Worm (Caenorhabditis elegans) whole organism, L1 larva: ENCODE results near the gene lido-17.

Experiments used
- F16B12.6 ChIP-seq: fragments of 150-350 bp; optimal IDR thresholded peaks from 2 replicates; lab custom pipeline; 2014; ENCODE audit warnings: missing biosample characterization, missing genetic modification characterization
- ama-1 ChIP-seq: fragments of 150-350 bp; optimal IDR thresholded peaks from 2 replicates; lab custom pipeline; 2014
- blmp-1 ChIP-seq: fragments of 150-350 bp; optimal IDR thresholded peaks from 2 replicates; lab custom pipeline; 2014; ENCODE audit warnings: missing biosample characterization, missing genetic modification characterization
- ceh-8 ChIP-seq: fragments of 200-800 bp; sonication (Bioruptor generic); optimal IDR thresholded peaks from 2 replicates; lab custom pipeline; 2018; ENCODE audit warnings: mild to moderate bottlenecking, missing genetic modification characterization, moderate library complexity, missing compliant biosample characterization
- ceh-90 ChIP-seq: sonication (generic microtip); optimal IDR thresholded peaks from 2 replicates; lab custom pipeline; 2016; ENCODE audit warnings: missing genetic modification characterization, missing compliant biosample characterization
- dpl-1 ChIP-seq, 3 experiments: fragments of 150-350 bp in 2 of 3; sonication (generic microtip) in 1 of 3; optimal IDR thresholded peaks; 2 replicates each; lab custom pipeline; 2014 to 2017; ENCODE audit warnings: missing biosample characterization in 3 of 3, missing genetic modification characterization in 3 of 3, missing genetic modification reagents in 3 of 3
- dsc-1 ChIP-seq: sonication (generic microtip); optimal IDR thresholded peaks from 2 replicates; lab custom pipeline; 2016; ENCODE audit warnings: mild to moderate bottlenecking, missing genetic modification characterization, missing compliant biosample characterization
- efl-1 ChIP-seq, 4 experiments: fragments of 150-350 bp; optimal IDR thresholded peaks in 3 of 4; peaks in 1 of 4; 1 replicate in 1 of 4; 2 replicates in 3 of 4; lab custom pipeline; 2014; ENCODE audit warnings: missing biosample characterization in 2 of 4, missing genetic modification characterization in 2 of 4, missing genetic modification reagents in 2 of 4
- elt-2 ChIP-seq: sonication (generic microtip); optimal IDR thresholded peaks from 2 replicates; lab custom pipeline; 2016; ENCODE audit warnings: missing genetic modification characterization, mild to moderate bottlenecking, inconsistent platforms, missing compliant biosample characterization, missing genetic modification reagents
- elt-3 ChIP-seq, 6 experiments: fragments of 150-350 bp in 1 of 6; sonication (generic microtip); optimal IDR thresholded peaks; 2 replicates each; lab custom pipeline; 2017 to 2018; ENCODE audit warnings: missing biosample characterization in 6 of 6, missing genetic modification characterization in 6 of 6, inconsistent platforms in 1 of 6
- fkh-4 ChIP-seq: sonication (generic microtip); optimal IDR thresholded peaks from 2 replicates; lab custom pipeline; 2016; ENCODE audit warnings: missing compliant biosample characterization, missing genetic modification characterization, borderline replicate concordance
- hlh-4 ChIP-seq: sonication (generic microtip); optimal IDR thresholded peaks from 2 replicates; lab custom pipeline; 2016; ENCODE audit warnings: mild to moderate bottlenecking, missing genetic modification characterization, missing compliant biosample characterization
- hpl-2 ChIP-seq: fragments of 150-350 bp; optimal IDR thresholded peaks from 2 replicates; lab custom pipeline; 2014; ENCODE audit warnings: missing biosample characterization, missing genetic modification reagents, missing genetic modification characterization
- irx-1 ChIP-seq: sonication (generic microtip); optimal IDR thresholded peaks from 2 replicates; lab custom pipeline; 2016; ENCODE audit warnings: missing genetic modification characterization, missing compliant biosample characterization
- lin-14 ChIP-seq: fragments of 200-800 bp; sonication (Bioruptor generic); optimal IDR thresholded peaks from 2 replicates; lab custom pipeline; 2018; ENCODE audit warnings: mild to moderate bottlenecking, missing genetic modification characterization, moderate library complexity, missing compliant biosample characterization
- lin-35 ChIP-seq, 2 experiments: fragments of 150-350 bp; optimal IDR thresholded peaks; 2 replicates each; lab custom pipeline; 2014; ENCODE audit warnings: missing biosample characterization in 2 of 2, missing genetic modification characterization in 2 of 2, missing genetic modification reagents in 2 of 2
- lsy-2 ChIP-seq, 2 experiments: fragments of 150-350 bp; optimal IDR thresholded peaks; 2 replicates each; lab custom pipeline; 2014; ENCODE audit warnings: missing biosample characterization in 2 of 2, missing genetic modification characterization in 2 of 2
- mab-9 ChIP-seq: fragments of 200-800 bp; sonication (Bioruptor generic); IDR thresholded peaks from 2 replicates; pipeline ENCODE4 v1.3.6; 2022; ENCODE audit warnings: missing genetic modification reagents, missing genetic modification characterization, missing compliant biosample characterization
- mef-2 ChIP-seq: fragments of 150-350 bp; optimal IDR thresholded peaks from 2 replicates; lab custom pipeline; 2014; ENCODE audit warnings: missing biosample characterization, missing genetic modification characterization
- nhr-20 ChIP-seq: sonication (generic microtip); optimal IDR thresholded peaks from 2 replicates; lab custom pipeline; 2016; ENCODE audit warnings: mild to moderate bottlenecking, missing genetic modification characterization, missing compliant biosample characterization
- nhr-28 ChIP-seq: fragments of 150-350 bp; optimal IDR thresholded peaks from 2 replicates; lab custom pipeline; 2014; ENCODE audit warnings: missing biosample characterization, missing genetic modification characterization
- nhr-71 ChIP-seq: sonication (generic microtip); optimal IDR thresholded peaks from 2 replicates; lab custom pipeline; 2016; ENCODE audit warnings: mild to moderate bottlenecking, missing genetic modification characterization, moderate library complexity, missing compliant biosample characterization
- nhr-77 ChIP-seq: fragments of 150-350 bp; optimal IDR thresholded peaks from 2 replicates; lab custom pipeline; 2014; ENCODE audit warnings: missing biosample characterization, missing genetic modification characterization
- nhr-85 ChIP-seq: sonication (generic microtip); peaks from one replicate; lab custom pipeline; 2016; ENCODE audit warnings: missing genetic modification characterization, inconsistent platforms, missing compliant biosample characterization
- nhr-90 ChIP-seq: sonication (generic microtip); optimal IDR thresholded peaks from 2 replicates; lab custom pipeline; 2016; ENCODE audit warnings: mild to moderate bottlenecking, missing genetic modification characterization, missing compliant biosample characterization; ENCODE audit not compliant: poor library complexity
- pag-3 ChIP-seq: sonication (generic microtip); optimal IDR thresholded peaks from 2 replicates; lab custom pipeline; 2017; ENCODE audit warnings: missing genetic modification characterization, mild to moderate bottlenecking, missing compliant biosample characterization, antibody characterized with exemption, borderline replicate concordance; ENCODE audit not compliant: insufficient read depth
- pqm-1 ChIP-seq: sonication (generic microtip); optimal IDR thresholded peaks from 3 replicates; lab custom pipeline; 2017; ENCODE audit warnings: missing biosample characterization, missing genetic modification characterization
- rnt-1 ChIP-seq: sonication (generic microtip); optimal IDR thresholded peaks from 2 replicates; lab custom pipeline; 2016; ENCODE audit warnings: mild to moderate bottlenecking, missing genetic modification characterization, moderate library complexity, missing compliant biosample characterization
- skn-1 ChIP-seq: fragments of 150-350 bp; optimal IDR thresholded peaks from 2 replicates; lab custom pipeline; 2014; ENCODE audit warnings: missing biosample characterization, missing genetic modification characterization
- snu-23 ChIP-seq: sonication (generic microtip); optimal IDR thresholded peaks from 2 replicates; lab custom pipeline; 2016; ENCODE audit warnings: missing genetic modification characterization, missing compliant biosample characterization
- swsn-7 ChIP-seq: sonication (generic microtip); optimal IDR thresholded peaks from 2 replicates; lab custom pipeline; 2016; ENCODE audit warnings: missing genetic modification characterization, missing compliant biosample characterization
- tbx-2 ChIP-seq: sonication (generic microtip); optimal IDR thresholded peaks from 2 replicates; lab custom pipeline; 2016; ENCODE audit warnings: missing genetic modification characterization, missing compliant biosample characterization
- unc-62 ChIP-seq: fragments of 150-350 bp; optimal IDR thresholded peaks from 2 replicates; lab custom pipeline; 2014; ENCODE audit warnings: missing biosample characterization, missing genetic modification reagents, missing genetic modification characterization
- zag-1 ChIP-seq: fragments of 150-350 bp; optimal IDR thresholded peaks from 2 replicates; lab custom pipeline; 2014; ENCODE audit warnings: missing biosample characterization, missing genetic modification characterization
- zip-4 ChIP-seq: fragments of 200-800 bp; sonication (Bioruptor generic); optimal IDR thresholded peaks from 2 replicates; lab custom pipeline; 2018; ENCODE audit warnings: mild to moderate bottlenecking, missing genetic modification characterization, moderate library complexity, missing compliant biosample characterization
- ztf-4 ChIP-seq: fragments of 150-350 bp; optimal IDR thresholded peaks from 2 replicates; lab custom pipeline; 2014; ENCODE audit warnings: missing biosample characterization, missing genetic modification characterization

Gene lido-17

DNA sequence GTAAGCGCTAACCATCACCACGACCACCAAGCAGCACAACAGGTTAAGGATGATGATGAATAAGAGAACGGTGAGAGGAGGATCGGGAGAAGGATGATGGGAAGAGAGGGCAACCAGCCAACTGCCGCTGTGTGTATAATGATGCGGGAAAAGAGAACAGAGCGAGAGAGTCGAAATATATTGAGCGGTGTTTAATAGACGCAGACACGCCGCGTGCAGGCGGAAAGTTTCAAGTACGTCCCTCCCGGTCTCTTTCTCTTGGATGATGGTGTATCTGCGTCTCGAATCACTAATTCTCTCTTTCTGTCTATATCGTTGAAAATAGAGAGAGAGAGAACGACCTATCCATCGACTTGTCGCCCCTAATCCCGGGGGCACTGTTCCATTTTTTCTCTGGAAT lies 35.9 kb downstream of the lido-17 start (continued):
- TF ChIP-seq lin-14 (GFP tag; lab: Kevin White, UChicago) (peak; percentile 91), rnt-1 (tag; lab: Kevin White, UChicago) (peak; percentile 50), mab-9 (GFP tag; lab: Robert Waterston, UW) (no peak), nhr-20 (tag; lab: Kevin White, UChicago) (peak; percentile 58), tbx-2 (tag; lab: Kevin White, UChicago) (peak; percentile 5), unc-62 (GFP tag; lab: Kevin White, UChicago) (no peak), elt-3 (tag; optimal IDR thresholded peaks at IDR 0.05; lab: Kevin White, UChicago) (peak in 1 of 6 experiments; percentile 60), nhr-77 (tag; lab: Kevin White, UChicago) (peak; percentile 38), snu-23 (GFP tag; lab: Kevin White, UChicago) (peak; percentile 69), blmp-1 (peak; percentile 59), nhr-71 (tag; lab: Kevin White, UChicago) (peak; percentile 65)

DNA sequence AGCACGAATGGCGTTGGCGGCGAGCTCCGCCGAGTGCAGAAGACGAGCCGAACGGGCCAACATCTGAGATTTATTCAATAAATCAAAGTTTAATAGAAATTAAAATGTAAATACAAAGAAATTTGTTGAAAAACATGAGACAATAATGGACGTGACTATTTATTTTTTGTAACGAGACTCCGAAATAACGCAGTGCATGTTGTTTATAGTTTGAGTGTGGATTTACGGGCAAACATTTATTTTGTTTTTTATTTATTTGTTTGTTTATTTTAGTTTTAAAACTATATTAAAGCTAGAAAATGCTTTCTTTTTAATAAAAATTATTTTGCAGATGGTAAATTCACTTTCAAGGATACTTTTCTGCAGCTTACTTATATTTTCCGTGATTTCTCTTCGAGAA lies 40.0 kb downstream of the lido-17 start, which contains the start of the genes sdhb-1 and cup-15:
Gene sdhb-1 (minus strand): TSS at position 63 of the 400 bp plus-strand sequence.
Gene cup-15 (plus strand): TSS at position 332 of the 400 bp plus-strand sequence.
- TF ChIP-seq ceh-8 (no peak), pag-3 (no peak), pqm-1 (no peak), snu-23 (GFP tag; lab: Kevin White, UChicago) (peak; percentile 1), nhr-85 (tag; lab: Kevin White, UChicago) (no peak), efl-1 (optimal IDR thresholded peaks at IDR 0.05; lab: Kevin White, UChicago) (peak; percentile 13 to 14), efl-1 (GFP tag; optimal IDR thresholded peaks at IDR 0.05 in 1 of 2; lab: Kevin White, UChicago) (no peak), F16B12.6 (tag; lab: Kevin White, UChicago) (no peak), skn-1 (no peak), nhr-77 (tag; lab: Kevin White, UChicago) (no peak), blmp-1 (peak; percentile 27), mab-9 (GFP tag; lab: Robert Waterston, UW) (no peak), lsy-2 (tag; optimal IDR thresholded peaks at IDR 0.05; lab: Kevin White, UChicago) (peak; percentile 26 to 53), hpl-2 (no peak), mef-2 (tag; lab: Kevin White, UChicago) (no peak), zag-1 (no peak), lin-35 (GFP tag; optimal IDR thresholded peaks at IDR 0.05; lab: Kevin White, UChicago) (peak in 1 of 2 experiments; percentile 53), lin-14 (GFP tag; lab: Kevin White, UChicago) (peak; percentile 27), nhr-71 (tag; lab: Kevin White, UChicago) (peak; percentile 31), dpl-1 (GFP tag; optimal IDR thresholded peaks at IDR 0.05; lab: Kevin White, UChicago) (peak in 2 of 3 experiments; percentile 0 to 46)

DNA sequence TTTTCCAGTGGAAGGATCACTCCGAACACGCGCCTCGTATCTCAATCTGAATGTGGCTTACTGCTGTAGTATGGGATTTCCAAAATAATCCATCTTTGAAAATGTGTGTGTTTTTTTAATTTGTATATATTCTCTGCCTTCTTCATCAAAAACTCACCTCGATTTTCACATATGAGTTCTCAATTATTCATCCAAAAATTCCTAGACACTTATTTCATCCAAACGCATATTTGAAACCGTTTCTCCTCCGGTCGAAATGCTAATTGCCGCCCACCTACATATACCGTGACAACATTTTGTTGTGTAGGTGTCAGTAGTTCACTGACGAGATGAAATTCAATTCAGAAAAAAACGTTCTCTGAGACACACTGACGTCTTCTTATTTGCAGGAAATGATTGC lies 45.2 kb downstream of the lido-17 start:
- TF ChIP-seq nhr-28 (no peak), F16B12.6 (tag; lab: Kevin White, UChicago) (no peak), elt-3 (tag; optimal IDR thresholded peaks at IDR 0.05; lab: Kevin White, UChicago) (no peak)

DNA sequence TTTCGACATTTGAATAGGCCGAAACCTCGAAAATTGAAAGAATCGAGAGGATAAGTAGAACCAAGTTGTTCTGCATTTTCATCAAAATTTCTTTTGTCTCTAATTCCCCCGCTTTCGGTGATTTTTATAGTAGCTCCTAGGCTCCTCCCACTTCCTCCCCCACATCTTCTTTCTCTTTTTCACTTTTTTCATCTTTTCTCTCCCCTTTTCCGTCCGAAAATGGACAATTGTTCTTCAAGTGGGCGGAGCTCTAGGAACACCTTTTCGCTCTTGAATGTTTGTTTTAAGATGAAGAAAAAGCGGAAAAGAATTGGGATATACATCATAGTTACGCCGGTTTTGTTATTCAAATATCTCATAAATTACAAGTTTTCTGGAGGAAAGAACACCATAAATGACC lies 46.1 kb downstream of the lido-17 start, which contains the start of gene F42A8.1:
Gene F42A8.1 (minus strand): TSS at position 101 of the 400 bp plus-strand sequence.
- TF ChIP-seq efl-1 (optimal IDR thresholded peaks at IDR 0.05; lab: Kevin White, UChicago) (no peak), efl-1 (GFP tag; optimal IDR thresholded peaks at IDR 0.05 in 1 of 2; lab: Kevin White, UChicago) (no peak), blmp-1 (peak; percentile 57), ztf-4 (no peak), nhr-90 (tag; lab: Kevin White, UChicago) (no peak), swsn-7 (tag; lab: Kevin White, UChicago) (no peak), mab-9 (GFP tag; lab: Robert Waterston, UW) (no peak)

DNA sequence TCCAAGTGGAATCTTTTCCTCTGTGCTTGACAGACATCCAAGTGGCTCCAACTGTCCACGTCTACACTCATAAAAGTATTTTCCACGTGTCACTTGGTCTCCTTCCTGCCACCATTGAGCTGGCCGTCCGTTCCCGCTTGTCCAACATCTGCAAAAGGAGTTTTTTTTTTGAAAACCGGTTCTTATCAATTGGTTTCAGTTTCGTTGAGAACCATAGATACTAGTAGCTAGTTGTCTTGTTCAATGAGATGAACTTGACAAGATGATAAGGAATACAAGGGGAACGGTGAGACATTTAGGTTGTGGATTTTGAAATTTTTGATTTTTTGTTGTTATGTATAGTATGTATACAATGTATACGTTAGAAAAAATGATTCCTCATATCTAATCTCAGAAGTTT lies 46.8 kb downstream of the lido-17 start:
- TF ChIP-seq elt-2 (tag; lab: Kevin White, UChicago) (no peak), ama-1 (lab: Kevin White, UChicago) (no peak), fkh-4 (no peak), nhr-85 (tag; lab: Kevin White, UChicago) (peak; percentile 64), hlh-4 (tag; lab: Kevin White, UChicago) (no peak), dsc-1 (tag; lab: Kevin White, UChicago) (no peak), ztf-4 (no peak), efl-1 (optimal IDR thresholded peaks at IDR 0.05; lab: Kevin White, UChicago) (no peak), efl-1 (GFP tag; optimal IDR thresholded peaks at IDR 0.05 in 1 of 2; lab: Kevin White, UChicago) (peak in 1 of 2 experiments; percentile 30), irx-1 (no peak), zip-4 (GFP tag; lab: Kevin White, UChicago) (no peak), ceh-90 (tag; lab: Kevin White, UChicago) (no peak), blmp-1 (peak; percentile 55)
